Worm (Caenorhabditis elegans) whole organism, L1 larva: ENCODE results near the gene nlg-1.

Source experiments
- F16B12.6 ChIP-seq: fragments of 150-350 bp; optimal IDR thresholded peaks from 2 replicates; lab custom pipeline; 2014; ENCODE audit warnings: missing biosample characterization, missing genetic modification characterization
- Y116A8C.19 ChIP-seq: sonication (generic microtip); optimal IDR thresholded peaks from 2 replicates; lab custom pipeline; 2016; ENCODE audit warnings: missing compliant biosample characterization, missing genetic modification characterization, borderline replicate concordance
- ama-1 ChIP-seq: fragments of 150-350 bp; optimal IDR thresholded peaks from 2 replicates; lab custom pipeline; 2014
- ceh-8 ChIP-seq: fragments of 200-800 bp; sonication (Bioruptor generic); optimal IDR thresholded peaks from 2 replicates; lab custom pipeline; 2018; ENCODE audit warnings: mild to moderate bottlenecking, missing genetic modification characterization, moderate library complexity, missing compliant biosample characterization
- ceh-88 ChIP-seq: fragments of 200-800 bp; sonication (Bioruptor generic); IDR thresholded peaks from 2 replicates; pipeline ENCODE4 v1.3.6; 2022; ENCODE audit warnings: missing genetic modification characterization, missing compliant biosample characterization
- dsc-1 ChIP-seq: sonication (generic microtip); optimal IDR thresholded peaks from 2 replicates; lab custom pipeline; 2016; ENCODE audit warnings: mild to moderate bottlenecking, missing genetic modification characterization, missing compliant biosample characterization
- efl-3 ChIP-seq: fragments of 200-800 bp; sonication (Bioruptor generic); optimal IDR thresholded peaks from 2 replicates; lab custom pipeline; 2018; ENCODE audit warnings: mild to moderate bottlenecking, missing genetic modification characterization, missing compliant biosample characterization
- egl-13 ChIP-seq: sonication (generic microtip); optimal IDR thresholded peaks from 2 replicates; lab custom pipeline; 2016; ENCODE audit warnings: missing genotype, missing genetic modification reagents, missing genetic modification characterization, missing compliant biosample characterization
- egl-27 ChIP-seq, 2 experiments: fragments of 150-350 bp in 1 of 2; sonication (generic microtip); optimal IDR thresholded peaks; 3 replicates each; lab custom pipeline; 2017 to 2018; ENCODE audit warnings: missing biosample characterization in 2 of 2, missing genetic modification characterization in 2 of 2, missing genetic modification reagents in 2 of 2
- elt-3 ChIP-seq, 6 experiments: fragments of 150-350 bp in 1 of 6; sonication (generic microtip); optimal IDR thresholded peaks; 2 replicates each; lab custom pipeline; 2017 to 2018; ENCODE audit warnings: missing biosample characterization in 6 of 6, missing genetic modification characterization in 6 of 6, inconsistent platforms in 1 of 6
- fkh-10 ChIP-seq: sonication (generic microtip); optimal IDR thresholded peaks from 2 replicates; lab custom pipeline; 2017; ENCODE audit warnings: missing biosample characterization, missing genetic modification reagents, missing genetic modification characterization
- fkh-4 ChIP-seq: sonication (generic microtip); optimal IDR thresholded peaks from 2 replicates; lab custom pipeline; 2016; ENCODE audit warnings: missing compliant biosample characterization, missing genetic modification characterization, borderline replicate concordance
- fos-1 ChIP-seq: fragments of 150-350 bp; optimal IDR thresholded peaks from 2 replicates; lab custom pipeline; 2014; ENCODE audit warnings: missing biosample characterization, missing genetic modification characterization
- grh-1 ChIP-seq: fragments of 200-800 bp; sonication (Bioruptor generic); IDR thresholded peaks from 2 replicates; pipeline ENCODE4 v1.3.6; 2022; ENCODE audit warnings: missing genetic modification reagents, missing genetic modification characterization, missing compliant biosample characterization
- hpl-2 ChIP-seq: fragments of 150-350 bp; optimal IDR thresholded peaks from 2 replicates; lab custom pipeline; 2014; ENCODE audit warnings: missing biosample characterization, missing genetic modification reagents, missing genetic modification characterization
- isw-1 ChIP-seq: fragments of 200-800 bp; sonication (Bioruptor generic); IDR thresholded peaks from 2 replicates; pipeline ENCODE4 v1.3.6; 2022; ENCODE audit warnings: missing genetic modification characterization, missing compliant biosample characterization
- jun-1 ChIP-seq: fragments of 150-350 bp; optimal IDR thresholded peaks from 2 replicates; lab custom pipeline; 2014; ENCODE audit warnings: missing biosample characterization, missing genetic modification reagents, missing genetic modification characterization
- lin-13 ChIP-seq: fragments of 150-350 bp; optimal IDR thresholded peaks from 2 replicates; lab custom pipeline; 2014; ENCODE audit warnings: missing biosample characterization, missing genetic modification reagents, missing genetic modification characterization
- lin-14 ChIP-seq: fragments of 200-800 bp; sonication (Bioruptor generic); optimal IDR thresholded peaks from 2 replicates; lab custom pipeline; 2018; ENCODE audit warnings: mild to moderate bottlenecking, missing genetic modification characterization, moderate library complexity, missing compliant biosample characterization
- lin-35 ChIP-seq, 2 experiments: fragments of 150-350 bp; optimal IDR thresholded peaks; 2 replicates each; lab custom pipeline; 2014; ENCODE audit warnings: missing biosample characterization in 2 of 2, missing genetic modification characterization in 2 of 2, missing genetic modification reagents in 2 of 2
- lsy-2 ChIP-seq, 2 experiments: fragments of 150-350 bp; optimal IDR thresholded peaks; 2 replicates each; lab custom pipeline; 2014; ENCODE audit warnings: missing biosample characterization in 2 of 2, missing genetic modification characterization in 2 of 2
- mep-1 ChIP-seq: fragments of 150-350 bp; optimal IDR thresholded peaks from 2 replicates; lab custom pipeline; 2014; ENCODE audit warnings: missing biosample characterization, missing genetic modification characterization
- nhr-11 ChIP-seq: fragments of 150-350 bp; optimal IDR thresholded peaks from 2 replicates; lab custom pipeline; 2014; ENCODE audit warnings: missing biosample characterization, missing genetic modification characterization
- nhr-20 ChIP-seq: sonication (generic microtip); optimal IDR thresholded peaks from 2 replicates; lab custom pipeline; 2016; ENCODE audit warnings: mild to moderate bottlenecking, missing genetic modification characterization, missing compliant biosample characterization
- nhr-28 ChIP-seq: fragments of 150-350 bp; optimal IDR thresholded peaks from 2 replicates; lab custom pipeline; 2014; ENCODE audit warnings: missing biosample characterization, missing genetic modification characterization
- nhr-47 ChIP-seq: sonication (generic microtip); optimal IDR thresholded peaks from 2 replicates; lab custom pipeline; 2016; ENCODE audit warnings: mild to moderate bottlenecking, missing genetic modification characterization, moderate library complexity, missing compliant biosample characterization
- nhr-71 ChIP-seq: sonication (generic microtip); optimal IDR thresholded peaks from 2 replicates; lab custom pipeline; 2016; ENCODE audit warnings: mild to moderate bottlenecking, missing genetic modification characterization, moderate library complexity, missing compliant biosample characterization
- nhr-77 ChIP-seq: fragments of 150-350 bp; optimal IDR thresholded peaks from 2 replicates; lab custom pipeline; 2014; ENCODE audit warnings: missing biosample characterization, missing genetic modification characterization
- nhr-84 ChIP-seq: sonication (generic microtip); optimal IDR thresholded peaks from 2 replicates; lab custom pipeline; 2017; ENCODE audit warnings: missing biosample characterization, missing genetic modification characterization
- nhr-85 ChIP-seq: sonication (generic microtip); peaks from one replicate; lab custom pipeline; 2016; ENCODE audit warnings: missing genetic modification characterization, inconsistent platforms, missing compliant biosample characterization
- pax-3 ChIP-seq: fragments of 200-800 bp; sonication (Bioruptor generic); optimal IDR thresholded peaks from 2 replicates; lab custom pipeline; 2018; ENCODE audit warnings: mild to moderate bottlenecking, missing genetic modification characterization, moderate library complexity, missing compliant biosample characterization
- rnt-1 ChIP-seq: sonication (generic microtip); optimal IDR thresholded peaks from 2 replicates; lab custom pipeline; 2016; ENCODE audit warnings: mild to moderate bottlenecking, missing genetic modification characterization, moderate library complexity, missing compliant biosample characterization
- skn-1 ChIP-seq: fragments of 150-350 bp; optimal IDR thresholded peaks from 2 replicates; lab custom pipeline; 2014; ENCODE audit warnings: missing biosample characterization, missing genetic modification characterization
- snu-23 ChIP-seq: sonication (generic microtip); optimal IDR thresholded peaks from 2 replicates; lab custom pipeline; 2016; ENCODE audit warnings: missing genetic modification characterization, missing compliant biosample characterization
- sptf-1 ChIP-seq: fragments of 150-350 bp; optimal IDR thresholded peaks from 2 replicates; lab custom pipeline; 2014; ENCODE audit warnings: missing biosample characterization, missing genetic modification characterization
- swsn-7 ChIP-seq: sonication (generic microtip); optimal IDR thresholded peaks from 2 replicates; lab custom pipeline; 2016; ENCODE audit warnings: missing genetic modification characterization, missing compliant biosample characterization
- tlp-1 ChIP-seq: fragments of 150-350 bp; optimal IDR thresholded peaks from 2 replicates; lab custom pipeline; 2014; ENCODE audit warnings: missing biosample characterization, missing genetic modification characterization
- unc-130 ChIP-seq: fragments of 150-350 bp; optimal IDR thresholded peaks from 2 replicates; lab custom pipeline; 2017; ENCODE audit warnings: missing biosample characterization, missing genetic modification characterization, inconsistent platforms
- vab-15 ChIP-seq: sonication (generic microtip); optimal IDR thresholded peaks from 2 replicates; lab custom pipeline; 2017; ENCODE audit warnings: missing genotype, mild to moderate bottlenecking, missing genetic modification characterization, missing compliant biosample characterization
- ztf-11 ChIP-seq, 2 experiments: sonication (generic microtip); optimal IDR thresholded peaks; 2 replicates each; lab custom pipeline; 2016 to 2017; ENCODE audit warnings: missing genetic modification characterization in 2 of 2, missing biosample characterization in 1 of 2, missing compliant biosample characterization in 1 of 2

nlg-1 gene

ce11 chrX:13638351-13638958 lies 7.5 kb upstream of the nlg-1 start (continued):
- TF ChIP-seq egl-27 (tag; optimal IDR thresholded peaks at IDR 0.05; lab: Kevin White, UChicago) (no peak), ceh-88 (no peak), nhr-85 (no peak), jun-1 (no peak), skn-1 (peak; percentile 3), nhr-20 (tag; lab: Kevin White, UChicago) (peak; percentile 21), unc-130 (tag; lab: Kevin White, UChicago) (peak; percentile 38), vab-15 (tag; lab: Kevin White, UChicago) (no peak), dsc-1 (tag; lab: Kevin White, UChicago) (no peak), nhr-28 (tag; lab: Kevin White, UChicago) (no peak), pax-3 (no peak), nhr-77 (tag; lab: Kevin White, UChicago) (no peak), swsn-7 (tag; lab: Kevin White, UChicago) (peak; percentile 24)

ce11 chrX:13637526-13637925 lies 6.6 kb upstream of the nlg-1 start:
- TF ChIP-seq lin-14 (GFP tag; lab: Kevin White, UChicago) (peak; percentile 30), swsn-7 (tag; lab: Kevin White, UChicago) (no peak), lin-13 (GFP tag; lab: Kevin White, UChicago) (no peak), F16B12.6 (tag; lab: Kevin White, UChicago) (no peak), dsc-1 (tag; lab: Kevin White, UChicago) (no peak), lsy-2 (tag; optimal IDR thresholded peaks at IDR 0.05; lab: Kevin White, UChicago) (peak in 1 of 2 experiments; percentile 9), ama-1 (lab: Kevin White, UChicago) (no peak), tlp-1 (tag; lab: Kevin White, UChicago) (no peak), fkh-4 (tag; lab: Kevin White, UChicago) (no peak), sptf-1 (tag; lab: Kevin White, UChicago) (no peak), hpl-2 (GFP tag; lab: Kevin White, UChicago) (no peak), efl-3 (GFP tag; lab: Kevin White, UChicago) (no peak), isw-1 (GFP tag; lab: Robert Waterston, UW) (no peak), grh-1 (GFP tag; lab: Robert Waterston, UW) (no peak), nhr-71 (tag; lab: Kevin White, UChicago) (peak; percentile 41), egl-27 (tag; optimal IDR thresholded peaks at IDR 0.05; lab: Kevin White, UChicago) (no peak), nhr-28 (tag; lab: Kevin White, UChicago) (no peak), nhr-47 (no peak), pax-3 (no peak), fkh-10 (GFP tag; lab: Kevin White, UChicago) (no peak), vab-15 (tag; lab: Kevin White, UChicago) (no peak), ceh-8 (GFP tag; lab: Kevin White, UChicago) (no peak), ztf-11 (tag; optimal IDR thresholded peaks at IDR 0.05; lab: Kevin White, UChicago) (no peak), mep-1 (tag; lab: Kevin White, UChicago) (no peak), skn-1 (no peak), ceh-88 (no peak), Y116A8C.19 (tag; lab: Kevin White, UChicago) (no peak), rnt-1 (tag; lab: Kevin White, UChicago) (peak; percentile 58), snu-23 (GFP tag; lab: Kevin White, UChicago) (peak; percentile 22), nhr-84 (tag; lab: Kevin White, UChicago) (no peak), egl-13 (tag; lab: Kevin White, UChicago) (no peak), fos-1 (tag; lab: Kevin White, UChicago) (no peak), jun-1 (no peak), lin-35 (GFP tag; optimal IDR thresholded peaks at IDR 0.05; lab: Kevin White, UChicago) (no peak), elt-3 (tag; optimal IDR thresholded peaks at IDR 0.05; lab: Kevin White, UChicago) (no peak), nhr-11 (no peak)
- TF ChIP-seq, all 84 proteins: peak for 5
